Fruit fly (Drosophila melanogaster) whole organism, embryonic: ENCODE measurements around the gene P58IPK.

Experiments used
- Ada2b ChIP-seq: fragments of 200-800 bp; sonication (Bioruptor generic); IDR thresholded peaks from 2 replicates; pipeline ENCODE4 v1.3.6; 2022; ENCODE audit warnings: missing biosample characterization, missing genetic modification characterization
- Antp ChIP-seq: fragments of 200-800 bp; sonication (Bioruptor generic); optimal IDR thresholded peaks from 3 replicates; lab custom pipeline; 2016; ENCODE audit warnings: missing biosample characterization, missing genetic modification characterization
- Atf-2 ChIP-seq: fragments of 200-800 bp; sonication (Bioruptor generic); optimal IDR thresholded peaks from 2 replicates; lab custom pipeline; 2016; ENCODE audit warnings: missing biosample characterization, missing genetic modification characterization
- Atf6 ChIP-seq: fragments of 200-800 bp; sonication (Bioruptor generic); IDR thresholded peaks from 2 replicates; pipeline ENCODE4 v1.3.6; 2022; ENCODE audit warnings: missing biosample characterization, missing genetic modification characterization
- Bdp1 ChIP-seq: fragments of 200-800 bp; sonication (Bioruptor generic); optimal IDR thresholded peaks from 3 replicates; lab custom pipeline; 2016; ENCODE audit warnings: missing biosample characterization, missing genetic modification characterization
- CG12071 ChIP-seq: fragments of 200-800 bp; sonication (Bioruptor generic); optimal IDR thresholded peaks from 3 replicates; lab custom pipeline; 2018; ENCODE audit warnings: missing biosample characterization, mild to moderate bottlenecking, missing genetic modification characterization
- CG12155 ChIP-seq: fragments of 200-800 bp; sonication (Bioruptor generic); optimal IDR thresholded peaks from 3 replicates; lab custom pipeline; 2016; ENCODE audit warnings: missing biosample characterization, missing genetic modification characterization
- CG12942 ChIP-seq: fragments of 200-800 bp; sonication (Bioruptor generic); optimal IDR thresholded peaks from 3 replicates; lab custom pipeline; 2016; ENCODE audit warnings: missing biosample characterization, missing genetic modification characterization
- CG13296 ChIP-seq: fragments of 200-800 bp; sonication (Bioruptor generic); optimal IDR thresholded peaks from 3 replicates; lab custom pipeline; 2018; ENCODE audit warnings: missing biosample characterization, mild to moderate bottlenecking, missing genetic modification characterization
- CG14860 ChIP-seq: fragments of 200-800 bp; sonication (Bioruptor generic); IDR thresholded peaks from 3 replicates; pipeline ENCODE4 v1.3.6; 2022; ENCODE audit warnings: missing biosample characterization, missing genetic modification characterization; ENCODE audit not compliant: partially characterized antibody
- CG15601 ChIP-seq: fragments of 200-800 bp; sonication (Bioruptor generic); optimal IDR thresholded peaks from 3 replicates; lab custom pipeline; 2019; ENCODE audit warnings: missing biosample characterization, mild to moderate bottlenecking, missing genetic modification characterization, moderate library complexity
- CG1647 ChIP-seq: fragments of 200-800 bp; sonication (Bioruptor generic); optimal IDR thresholded peaks from 3 replicates; lab custom pipeline; 2016; ENCODE audit warnings: missing biosample characterization, missing genetic modification characterization
- CG17328 ChIP-seq: fragments of 200-800 bp; sonication (Bioruptor generic); IDR thresholded peaks from 2 replicates; pipeline ENCODE4 v1.3.6; 2022; ENCODE audit warnings: missing biosample characterization, missing genetic modification characterization
- CG17385 ChIP-seq: fragments of 200-800 bp; sonication (Bioruptor generic); optimal IDR thresholded peaks from 3 replicates; lab custom pipeline; 2018; ENCODE audit warnings: missing biosample characterization, mild to moderate bottlenecking, missing genetic modification characterization
- CG18262 ChIP-seq: fragments of 200-800 bp; optimal IDR thresholded peaks from 3 replicates; lab custom pipeline; 2019; ENCODE audit warnings: missing biosample characterization, mild to moderate bottlenecking, missing genetic modification characterization, moderate library complexity
- CG30431 ChIP-seq: fragments of 200-800 bp; sonication (Bioruptor generic); optimal IDR thresholded peaks from 2 replicates; lab custom pipeline; 2017; ENCODE audit warnings: missing biosample characterization, missing genetic modification characterization
- CG31388 ChIP-seq: fragments of 200-800 bp; sonication (Bioruptor generic); optimal IDR thresholded peaks from 2 replicates; lab custom pipeline; 2016; ENCODE audit warnings: missing biosample characterization, missing genetic modification characterization
- CG3163 ChIP-seq: fragments of 200-800 bp; sonication (Bioruptor generic); optimal IDR thresholded peaks from 3 replicates; lab custom pipeline; 2016; ENCODE audit warnings: missing biosample characterization, missing genetic modification characterization
- CG32767 ChIP-seq: fragments of 200-800 bp; sonication (Bioruptor generic); IDR thresholded peaks from 2 replicates; pipeline ENCODE4 v1.3.6; 2022; ENCODE audit warnings: missing biosample characterization, missing genetic modification characterization
- CG3995 ChIP-seq: fragments of 200-800 bp; sonication (Bioruptor generic); optimal IDR thresholded peaks from 3 replicates; lab custom pipeline; 2016; ENCODE audit warnings: missing biosample characterization, missing genetic modification characterization
- CG5180 ChIP-seq: fragments of 200-800 bp; sonication (Bioruptor generic); optimal IDR thresholded peaks from 3 replicates; lab custom pipeline; 2017; ENCODE audit warnings: missing biosample characterization, missing genetic modification characterization, mild to moderate bottlenecking, moderate library complexity, missing genetic modification reagents
- CG6254 ChIP-seq: fragments of 200-800 bp; sonication (Bioruptor generic); optimal IDR thresholded peaks from 3 replicates; lab custom pipeline; 2017; ENCODE audit warnings: mild to moderate bottlenecking, missing biosample characterization, missing genetic modification reagents, missing genetic modification characterization
- CG6689 ChIP-seq: fragments of 200-800 bp; sonication (Bioruptor generic); IDR thresholded peaks from 2 replicates; pipeline ENCODE4 v1.3.6; 2022; ENCODE audit warnings: missing biosample characterization, missing genetic modification characterization
- CG6791 ChIP-seq: fragments of 200-800 bp; sonication (Bioruptor generic); IDR thresholded peaks from 3 replicates; pipeline ENCODE4 v1.3.6; 2022; ENCODE audit warnings: missing biosample characterization, missing genetic modification characterization; ENCODE audit not compliant: partially characterized antibody
- CG7372 ChIP-seq: fragments of 200-800 bp; sonication (Bioruptor generic); IDR thresholded peaks from 2 replicates; pipeline ENCODE4 v1.3.6; 2022; ENCODE audit warnings: missing biosample characterization, missing genetic modification characterization
- CG8290 ChIP-seq, 3 experiments: fragments of 200-800 bp; sonication (Bioruptor generic); optimal IDR thresholded peaks; 2 replicates each; lab custom pipeline; 2016 to 2019; ENCODE audit warnings: missing biosample characterization in 3 of 3, missing genetic modification characterization in 3 of 3, mild to moderate bottlenecking in 2 of 3, moderate library complexity in 1 of 3
- CG8478 ChIP-seq: fragments of >200 bp; optimal IDR thresholded peaks from 2 replicates; lab custom pipeline; 2018
- Camta ChIP-seq: fragments of 200-800 bp; sonication (Bioruptor generic); optimal IDR thresholded peaks from 2 replicates; lab custom pipeline; 2016; ENCODE audit warnings: missing biosample characterization, missing genetic modification characterization
- D19A ChIP-seq: fragments of 200-800 bp; optimal IDR thresholded peaks from 3 replicates; lab custom pipeline; 2019; ENCODE audit warnings: missing biosample characterization, mild to moderate bottlenecking, missing genetic modification characterization, moderate library complexity
- HLH3B ChIP-seq: fragments of 200-800 bp; sonication (Bioruptor generic); IDR thresholded peaks from 2 replicates; pipeline ENCODE4 v1.3.6; 2022; ENCODE audit warnings: missing biosample characterization, missing genetic modification characterization
- Hmx ChIP-seq: fragments of 200-800 bp; sonication (Bioruptor generic); optimal IDR thresholded peaks from 2 replicates; lab custom pipeline; 2016; ENCODE audit warnings: missing biosample characterization, missing genetic modification characterization
- Lpt ChIP-seq: fragments of >200 bp; optimal IDR thresholded peaks from 2 replicates; lab custom pipeline; 2018; ENCODE audit warnings: missing biosample characterization, missing genetic modification characterization
- Side ChIP-seq: fragments of 200-800 bp; sonication (Bioruptor generic); optimal IDR thresholded peaks from 2 replicates; lab custom pipeline; 2016; ENCODE audit warnings: missing biosample characterization, missing genetic modification characterization
- Stat92E ChIP-seq, 3 experiments: fragments of >200 bp in 2 of 3; fragments of 200-800 bp in 1 of 3; sonication (Bioruptor generic) in 1 of 3; optimal IDR thresholded peaks; 2 replicates each; lab custom pipeline; 2017 to 2019; ENCODE audit warnings: missing biosample characterization in 3 of 3, missing genetic modification characterization in 3 of 3, mild to moderate bottlenecking in 1 of 3, moderate library complexity in 1 of 3
- ac ChIP-seq: fragments of 200-800 bp; sonication (Bioruptor generic); optimal IDR thresholded peaks from 3 replicates; lab custom pipeline; 2017; ENCODE audit warnings: missing biosample characterization, mild to moderate bottlenecking, missing genetic modification characterization
- bbx ChIP-seq: fragments of 200-800 bp; sonication (Bioruptor generic); IDR thresholded peaks from 2 replicates; pipeline ENCODE4 v1.3.6; 2022; ENCODE audit warnings: missing biosample characterization, missing genetic modification characterization; ENCODE audit not compliant: partially characterized antibody
- ci ChIP-seq: fragments of 200-800 bp; sonication (Bioruptor generic); IDR thresholded peaks from 3 replicates; pipeline ENCODE4 v1.3.6; 2022; ENCODE audit warnings: missing biosample characterization, missing genetic modification characterization
- dati ChIP-seq: fragments of 200-800 bp; sonication (Bioruptor generic); IDR thresholded peaks from 2 replicates; pipeline ENCODE4 v1.3.6; 2022; ENCODE audit warnings: missing biosample characterization, missing genetic modification characterization
- dmrt11E ChIP-seq: fragments of 200-800 bp; sonication (Bioruptor generic); optimal IDR thresholded peaks from 3 replicates; lab custom pipeline; 2018; ENCODE audit warnings: missing biosample characterization, mild to moderate bottlenecking, missing genetic modification characterization, moderate library complexity
- ems ChIP-seq: fragments of 200-800 bp; sonication (Bioruptor generic); optimal IDR thresholded peaks from 3 replicates; lab custom pipeline; 2016; ENCODE audit warnings: missing biosample characterization, missing genetic modification characterization
- fd64A ChIP-seq: fragments of 200-800 bp; sonication (Bioruptor generic); optimal IDR thresholded peaks from 3 replicates; lab custom pipeline; 2018; ENCODE audit warnings: missing biosample characterization, mild to moderate bottlenecking, missing genetic modification characterization
- gcm ChIP-seq: fragments of 200-800 bp; sonication (Bioruptor generic); optimal IDR thresholded peaks from 2 replicates; lab custom pipeline; 2019; ENCODE audit warnings: missing biosample characterization, mild to moderate bottlenecking, missing genetic modification characterization, moderate library complexity
- prd ChIP-seq, 3 experiments: fragments of >200 bp in 2 of 3; fragments of 200-800 bp in 1 of 3; sonication (Bioruptor generic) in 1 of 3; optimal IDR thresholded peaks in 2 of 3; IDR thresholded peaks in 1 of 3; 2 replicates in 2 of 3; 3 replicates in 1 of 3; pipeline versions ENCODE4 v1.3.6 to Lab custom; 2017 to 2022; ENCODE audit warnings: missing biosample characterization in 1 of 3, missing genetic modification characterization in 1 of 3
- ranshi ChIP-seq: fragments of 200-800 bp; sonication (Bioruptor generic); IDR thresholded peaks from 2 replicates; pipeline ENCODE4 v1.3.6; 2022; ENCODE audit warnings: missing biosample characterization, missing genetic modification characterization
- ro ChIP-seq: fragments of 200-800 bp; sonication (Bioruptor generic); IDR thresholded peaks from 2 replicates; pipeline ENCODE4 v1.3.6; 2022; ENCODE audit warnings: missing biosample characterization, missing genetic modification characterization
- slbo ChIP-seq: fragments of 200-800 bp; sonication (Bioruptor generic); IDR thresholded peaks from 2 replicates; pipeline ENCODE4 v1.3.6; 2022; ENCODE audit warnings: missing biosample characterization, missing genetic modification characterization
- sob ChIP-seq: fragments of 200-800 bp; sonication (Bioruptor generic); IDR thresholded peaks from 2 replicates; pipeline ENCODE4 v1.3.6; 2022; ENCODE audit warnings: missing biosample characterization, missing genetic modification characterization
- tgo ChIP-seq: fragments of 200-800 bp; sonication (Bioruptor generic); IDR thresholded peaks from 3 replicates; pipeline ENCODE4 v1.3.6; 2022; ENCODE audit warnings: missing biosample characterization, missing genetic modification characterization
- zf30C ChIP-seq: fragments of 200-800 bp; sonication (Bioruptor generic); optimal IDR thresholded peaks from 3 replicates; lab custom pipeline; 2018; ENCODE audit warnings: missing biosample characterization, mild to moderate bottlenecking, missing genetic modification characterization

P58IPK gene

dm6 chr3R:9573812-9574587 lies 12.7 kb upstream of the P58IPK start, which contains the start of gene CG9399 (continued):
- TF ChIP-seq fd64A (GFP tag; lab: Kevin White, UChicago) (peak; percentile 84), Side (GFP tag; lab: Kevin White, UChicago) (peak; percentile 82), D19A (peak; percentile 92), tgo (peak; percentile 98), Antp (GFP tag; lab: Kevin White, UChicago) (peak; percentile 91), CG6254 (GFP tag; lab: Kevin White, UChicago) (peak; percentile 93), CG7372 (peak; percentile 97), Camta (GFP tag; lab: Kevin White, UChicago) (peak; percentile 90), Hmx (GFP tag; lab: Kevin White, UChicago) (peak; percentile 88), Atf-2 (GFP tag; lab: Kevin White, UChicago) (peak; percentile 91), CG31388 (GFP tag; lab: Kevin White, UChicago) (peak; percentile 91), CG6689 (GFP tag; lab: Robert Waterston, UW) (peak; percentile 98), CG12071 (GFP tag; lab: Kevin White, UChicago) (peak; percentile 87), CG6791 (GFP tag; lab: Robert Waterston, UW) (peak; percentile 42; the same call in 1 of the 3 replicates), ro (peak; percentile 95), CG15601 (tag; lab: Kevin White, UChicago) (peak; percentile 96), gcm (GFP tag; lab: Kevin White, UChicago) (peak; percentile 98), CG3995 (GFP tag; lab: Kevin White, UChicago) (peak; percentile 74), dati (GFP tag; lab: Robert Waterston, UW) (peak; percentile 96), CG32767 (GFP tag; lab: Robert Waterston, UW) (peak; percentile 97), prd (optimal IDR thresholded peaks at IDR 0.05; lab: Kevin White, UChicago) (no peak), prd (GFP tag; IDR thresholded peaks at IDR 0.05; lab: Robert Waterston, UW) (peak; percentile 99), HLH3B (GFP tag; lab: Robert Waterston, UW) (peak; percentile 98), CG8290 (GFP tag; optimal IDR thresholded peaks at IDR 0.05; lab: Kevin White, UChicago) (peak; percentile 95), CG8290 (tag; optimal IDR thresholded peaks at IDR 0.05; lab: Kevin White, UChicago) (peak; percentile 92), CG5180 (GFP tag; lab: Kevin White, UChicago) (peak; percentile 80), Atf6 (GFP tag; lab: Robert Waterston, UW) (peak; percentile 96), Bdp1 (GFP tag; lab: Kevin White, UChicago) (peak; percentile 90), CG13296 (GFP tag; lab: Kevin White, UChicago) (peak; percentile 93), CG18262 (peak; percentile 97), bbx (GFP tag; lab: Robert Waterston, UW) (peak; percentile 44), zf30C (GFP tag; lab: Kevin White, UChicago) (peak; percentile 34), CG1647 (peak; percentile 93), CG12155 (GFP tag; lab: Kevin White, UChicago) (peak; percentile 95), Lpt (GFP tag; lab: Kevin White, UChicago) (no peak), CG17385 (GFP tag; lab: Kevin White, UChicago) (peak; percentile 94), slbo (GFP tag; lab: Robert Waterston, UW) (peak; percentile 99), ems (GFP tag; lab: Kevin White, UChicago) (peak; percentile 94), sob (GFP tag; lab: Robert Waterston, UW) (peak; percentile 98), ranshi (GFP tag; lab: Robert Waterston, UW) (peak; percentile 98), ac (peak; percentile 72), CG12942 (GFP tag; lab: Kevin White, UChicago) (peak; percentile 97), Stat92E (GFP tag; optimal IDR thresholded peaks at IDR 0.05; lab: Kevin White, UChicago) (peak in 1 of 3 experiments; percentile 36), Ada2b (peak; percentile 95), CG8478 (lab: Kevin White, UChicago) (no peak), dmrt11E (tag; lab: Kevin White, UChicago) (peak; percentile 97), CG3163 (GFP tag; lab: Kevin White, UChicago) (peak; percentile 71), CG17328 (GFP tag; lab: Robert Waterston, UW) (peak; percentile 98), CG30431 (GFP tag; lab: Kevin White, UChicago) (peak; percentile 98), ci (GFP tag; lab: Robert Waterston, UW) (peak; percentile 99), CG14860 (0 out of 3 replicates have a peak, but pooled peaks have one; percentile 48)
